Worm (Caenorhabditis elegans) whole organism, L4 larva: ENCODE results near the gene C24H10.2.

Source experiments
- D1046.2 ChIP-seq: fragments of 200-800 bp; sonication (Bioruptor generic); IDR thresholded peaks from 2 replicates; pipeline ENCODE4 v1.3.6; 2022; ENCODE audit warnings: missing genetic modification characterization, missing compliant biosample characterization
- F10B5.3 ChIP-seq: sonication (generic microtip); optimal IDR thresholded peaks from 2 replicates; lab custom pipeline; 2016; ENCODE audit warnings: mild to moderate bottlenecking, missing genetic modification characterization, missing compliant biosample characterization
- F49E8.2 ChIP-seq: sonication (generic microtip); optimal IDR thresholded peaks from 2 replicates; lab custom pipeline; 2016; ENCODE audit warnings: missing compliant biosample characterization, mild to moderate bottlenecking, missing genetic modification characterization, borderline replicate concordance
- Y5F2A.4 ChIP-seq: fragments of 200-800 bp; sonication (Bioruptor generic); optimal IDR thresholded peaks from 2 replicates; lab custom pipeline; 2018; ENCODE audit warnings: mild to moderate bottlenecking, missing genetic modification characterization, missing compliant biosample characterization
- Y75B8A.6 ChIP-seq: fragments of 200-800 bp; sonication (Bioruptor generic); IDR thresholded peaks from 2 replicates; pipeline ENCODE4 v1.3.6; 2022; ENCODE audit warnings: missing genetic modification reagents, missing genetic modification characterization, missing compliant biosample characterization
- aha-1 ChIP-seq: fragments of 150-350 bp; peaks from one replicate; lab custom pipeline; 2014; ENCODE audit warnings: missing biosample characterization, missing genetic modification characterization
- aly-2 ChIP-seq: sonication (generic microtip); optimal IDR thresholded peaks from 2 replicates; lab custom pipeline; 2018; ENCODE audit warnings: missing biosample characterization, missing genetic modification characterization
- ama-1 ChIP-seq: fragments of 150-350 bp; optimal IDR thresholded peaks from 2 replicates; lab custom pipeline; 2014; ENCODE audit warnings: inconsistent platforms, mixed read lengths
- attf-4 ChIP-seq: sonication (generic microtip); optimal IDR thresholded peaks from 3 replicates; lab custom pipeline; 2017; ENCODE audit warnings: missing biosample characterization, missing genetic modification characterization
- ceh-32 ChIP-seq: sonication (generic microtip); optimal IDR thresholded peaks from 2 replicates; lab custom pipeline; 2016; ENCODE audit warnings: mild to moderate bottlenecking, missing genetic modification characterization, missing compliant biosample characterization; ENCODE audit not compliant: poor library complexity
- ceh-44 ChIP-seq: fragments of 200-800 bp; sonication (Bioruptor generic); IDR thresholded peaks from 2 replicates; pipeline ENCODE4 v1.3.6; 2022; ENCODE audit warnings: missing genetic modification reagents, missing genetic modification characterization, missing compliant biosample characterization
- ceh-62 ChIP-seq: sonication (generic microtip); optimal IDR thresholded peaks from 2 replicates; lab custom pipeline; 2017; ENCODE audit warnings: missing biosample characterization, missing genetic modification characterization
- ceh-82 ChIP-seq: sonication (generic microtip); optimal IDR thresholded peaks from 2 replicates; lab custom pipeline; 2017; ENCODE audit warnings: missing biosample characterization, missing genetic modification characterization
- cey-2 ChIP-seq: sonication (generic microtip); optimal IDR thresholded peaks from 3 replicates; lab custom pipeline; 2017; ENCODE audit warnings: missing genetic modification characterization, mild to moderate bottlenecking, missing compliant biosample characterization, antibody characterized with exemption, borderline replicate concordance; ENCODE audit not compliant: insufficient read depth
- daf-12 ChIP-seq: fragments of 150-350 bp; optimal IDR thresholded peaks from 2 replicates; lab custom pipeline; 2014; ENCODE audit warnings: missing biosample characterization, missing genetic modification reagents, missing genetic modification characterization
- dmd-8 ChIP-seq: fragments of 200-800 bp; sonication (Bioruptor generic); IDR thresholded peaks from 2 replicates; pipeline ENCODE4 v1.3.6; 2022; ENCODE audit warnings: missing genetic modification characterization, missing compliant biosample characterization
- dpl-1 ChIP-seq: fragments of 150-350 bp; optimal IDR thresholded peaks from 2 replicates; lab custom pipeline; 2014; ENCODE audit warnings: missing biosample characterization, missing genetic modification reagents, missing genetic modification characterization
- egl-43 ChIP-seq: fragments of 200-800 bp; sonication (Bioruptor generic); IDR thresholded peaks from 2 replicates; pipeline ENCODE4 v1.3.6; 2022; ENCODE audit warnings: missing genetic modification reagents, missing genetic modification characterization, missing compliant biosample characterization
- fkh-10 ChIP-seq: fragments of 150-350 bp; optimal IDR thresholded peaks from 2 replicates; lab custom pipeline; 2014; ENCODE audit warnings: missing biosample characterization, missing genetic modification reagents, missing genetic modification characterization
- gei-8 ChIP-seq: fragments of 200-800 bp; sonication (Bioruptor generic); optimal IDR thresholded peaks from 2 replicates; lab custom pipeline; 2018; ENCODE audit warnings: mild to moderate bottlenecking, missing genetic modification characterization, missing compliant biosample characterization
- hif-1 ChIP-seq, 2 experiments: sonication (generic microtip); optimal IDR thresholded peaks; 2 replicates each; lab custom pipeline; 2016 to 2017; ENCODE audit warnings: missing compliant biosample characterization in 2 of 2, missing genetic modification characterization in 2 of 2, missing genetic modification reagents in 2 of 2, missing genotype in 2 of 2, mild to moderate bottlenecking in 1 of 2
- hlh-11 ChIP-seq: fragments of 200-800 bp; sonication (Bioruptor generic); optimal IDR thresholded peaks from 2 replicates; lab custom pipeline; 2018; ENCODE audit warnings: mild to moderate bottlenecking, missing genetic modification characterization, missing compliant biosample characterization
- jun-1 ChIP-seq: fragments of 150-350 bp; optimal IDR thresholded peaks from 2 replicates; lab custom pipeline; 2014; ENCODE audit warnings: missing biosample characterization, missing genetic modification reagents, missing genetic modification characterization
- lin-15B ChIP-seq: fragments of 150-350 bp; sonication (generic microtip); optimal IDR thresholded peaks from 3 replicates; lab custom pipeline; 2014; ENCODE audit warnings: missing biosample characterization, missing genetic modification characterization
- lin-38 ChIP-seq: fragments of 200-800 bp; sonication (Bioruptor generic); IDR thresholded peaks from 2 replicates; pipeline ENCODE4 v1.3.6; 2022; ENCODE audit warnings: missing genetic modification reagents, missing genetic modification characterization, missing compliant biosample characterization
- lir-3 ChIP-seq: sonication (generic microtip); optimal IDR thresholded peaks from 2 replicates; lab custom pipeline; 2016; ENCODE audit warnings: mild to moderate bottlenecking, missing genetic modification characterization, missing compliant biosample characterization
- lsy-2 ChIP-seq, 2 experiments: fragments of 150-350 bp in 1 of 2; sonication (generic microtip) in 1 of 2; optimal IDR thresholded peaks; 2 replicates each; lab custom pipeline; 2014 to 2017; ENCODE audit warnings: missing biosample characterization in 2 of 2, missing genetic modification characterization in 2 of 2
- madf-5 ChIP-seq, 2 experiments: fragments of 200-800 bp; sonication (Bioruptor generic); IDR thresholded peaks; 2 replicates each; pipeline ENCODE4 v1.3.6; 2022; ENCODE audit warnings: missing compliant biosample characterization in 2 of 2, missing genetic modification characterization in 2 of 2
- mdl-1 ChIP-seq, 2 experiments: fragments of 150-350 bp in 1 of 2; sonication (generic microtip) in 1 of 2; optimal IDR thresholded peaks; 2 replicates each; lab custom pipeline; 2014 to 2017; ENCODE audit warnings: missing biosample characterization in 2 of 2, missing genetic modification characterization in 2 of 2
- mdt-29 ChIP-seq: fragments of 200-800 bp; sonication (Bioruptor generic); IDR thresholded peaks from 2 replicates; pipeline ENCODE4 v1.3.6; 2022; ENCODE audit warnings: missing genetic modification reagents, missing genetic modification characterization, missing compliant biosample characterization
- mxl-3 ChIP-seq: fragments of 200-800 bp; sonication (Bioruptor generic); optimal IDR thresholded peaks from 2 replicates; lab custom pipeline; 2018; ENCODE audit warnings: mild to moderate bottlenecking, missing genetic modification characterization, missing compliant biosample characterization
- nhr-10 ChIP-seq: fragments of 150-350 bp; optimal IDR thresholded peaks from 2 replicates; lab custom pipeline; 2014; ENCODE audit warnings: missing biosample characterization, missing genetic modification characterization
- nhr-102 ChIP-seq: sonication (generic microtip); optimal IDR thresholded peaks from 2 replicates; lab custom pipeline; 2016; ENCODE audit warnings: mild to moderate bottlenecking, missing genetic modification characterization, moderate library complexity, missing compliant biosample characterization
- nhr-237 ChIP-seq: sonication (generic microtip); optimal IDR thresholded peaks from 2 replicates; lab custom pipeline; 2017; ENCODE audit warnings: missing biosample characterization, missing genetic modification characterization
- nhr-41 ChIP-seq: fragments of 200-800 bp; sonication (Bioruptor generic); IDR thresholded peaks from 2 replicates; pipeline ENCODE4 v1.3.6; 2022; ENCODE audit warnings: missing genetic modification reagents, missing genetic modification characterization, missing compliant biosample characterization
- nhr-77 ChIP-seq: fragments of 150-350 bp; optimal IDR thresholded peaks from 2 replicates; lab custom pipeline; 2014; ENCODE audit warnings: missing biosample characterization, missing genetic modification characterization
- pha-4 ChIP-seq, 2 experiments: fragments of 150-350 bp in 1 of 2; fragments of 200-800 bp in 1 of 2; sonication (Bioruptor generic) in 1 of 2; IDR thresholded peaks in 1 of 2; optimal IDR thresholded peaks in 1 of 2; 2 replicates each; pipeline versions ENCODE4 v1.3.6 to Lab custom; 2014 to 2022; ENCODE audit warnings: missing genetic modification characterization in 2 of 2, missing genetic modification reagents in 2 of 2, missing biosample characterization in 1 of 2, missing compliant biosample characterization in 1 of 2
- pqm-1 ChIP-seq: sonication (generic microtip); optimal IDR thresholded peaks from 2 replicates; lab custom pipeline; 2017; ENCODE audit warnings: missing biosample characterization, missing genetic modification characterization
- saeg-2 ChIP-seq: fragments of 200-800 bp; sonication (Bioruptor generic); IDR thresholded peaks from 2 replicates; pipeline ENCODE4 v1.3.6; 2022; ENCODE audit warnings: missing genetic modification reagents, missing genetic modification characterization, missing compliant biosample characterization
- sdz-12 ChIP-seq: fragments of 200-800 bp; sonication (Bioruptor generic); optimal IDR thresholded peaks from 2 replicates; lab custom pipeline; 2018; ENCODE audit warnings: mild to moderate bottlenecking, missing genetic modification characterization, missing compliant biosample characterization
- snpc-1.2 ChIP-seq: fragments of 200-800 bp; sonication (Bioruptor generic); IDR thresholded peaks from 2 replicates; pipeline ENCODE4 v1.3.6; 2022; ENCODE audit warnings: missing genetic modification reagents, missing genetic modification characterization, missing compliant biosample characterization
- spr-1 ChIP-seq: sonication (generic microtip); optimal IDR thresholded peaks from 2 replicates; lab custom pipeline; 2016; ENCODE audit warnings: mild to moderate bottlenecking, missing genetic modification characterization, missing compliant biosample characterization
- spr-3 ChIP-seq: fragments of 200-800 bp; sonication (Bioruptor generic); optimal IDR thresholded peaks from 2 replicates; lab custom pipeline; 2018; ENCODE audit warnings: mild to moderate bottlenecking, missing genetic modification characterization, missing compliant biosample characterization
- tag-97 ChIP-seq: fragments of 200-800 bp; sonication (Bioruptor generic); IDR thresholded peaks from 2 replicates; pipeline ENCODE4 v1.3.6; 2022; ENCODE audit warnings: missing genetic modification characterization, missing compliant biosample characterization
- tra-1 ChIP-seq: fragments of 200-800 bp; sonication (Bioruptor generic); IDR thresholded peaks from 2 replicates; pipeline ENCODE4 v1.3.6; 2022; ENCODE audit warnings: missing genetic modification reagents, missing genetic modification characterization, missing compliant biosample characterization
- unc-62 ChIP-seq, 3 experiments: fragments of 150-350 bp in 1 of 3; sonication (generic microtip); optimal IDR thresholded peaks in 2 of 3; peaks in 1 of 3; 1 replicate in 1 of 3; 2 replicates in 2 of 3; lab custom pipeline; 2014 to 2017; ENCODE audit warnings: missing biosample characterization in 3 of 3, missing genetic modification characterization in 3 of 3, missing genetic modification reagents in 3 of 3, missing genotype in 1 of 3
- zfp-3 ChIP-seq: fragments of 200-800 bp; sonication (Bioruptor generic); conservative IDR thresholded peaks from 2 replicates; pipeline ENCODE4 v1.3.6; 2022; ENCODE audit warnings: missing genetic modification reagents, missing genetic modification characterization, missing compliant biosample characterization
- zip-2 ChIP-seq: fragments of 150-350 bp; optimal IDR thresholded peaks from 2 replicates; lab custom pipeline; 2014; ENCODE audit warnings: missing biosample characterization, missing genetic modification characterization
- ztf-11 ChIP-seq: fragments of 150-350 bp; optimal IDR thresholded peaks from 2 replicates; lab custom pipeline; 2014; ENCODE audit warnings: missing biosample characterization, missing genetic modification characterization
- ztf-7 ChIP-seq: fragments of 150-350 bp; optimal IDR thresholded peaks from 2 replicates; lab custom pipeline; 2014; ENCODE audit warnings: missing biosample characterization, missing genetic modification characterization

C24H10.2 gene

ce11 chrX:5085465-5085864 is 21.1 kb downstream of the C24H10.2 start (continued):
- TF ChIP-seq jun-1 (peak; percentile 3), F49E8.2 (peak; percentile 75), ama-1 (lab: Kevin White, UChicago) (no peak), nhr-102 (tag; lab: Kevin White, UChicago) (peak; percentile 86), saeg-2 (GFP tag; lab: Robert Waterston, UW) (peak; percentile 91), dmd-8 (GFP tag; lab: Robert Waterston, UW) (peak; percentile 89), pqm-1 (tag; lab: Kevin White, UChicago) (peak; percentile 10), egl-43 (peak; percentile 98), daf-12 (tag; lab: Kevin White, UChicago) (no peak), cey-2 (no peak), tag-97 (GFP tag; lab: Robert Waterston, UW) (no peak), ceh-32 (peak; percentile 30), nhr-41 (peak; percentile 64; the same call in 1 of the 2 replicates), nhr-77 (tag; lab: Kevin White, UChicago) (peak; percentile 72), lin-15B (tag; lab: Kevin White, UChicago) (no peak), zfp-3 (GFP tag; lab: Robert Waterston, UW) (peak; percentile 88), hif-1 (tag; optimal IDR thresholded peaks at IDR 0.05; lab: Kevin White, UChicago) (peak; percentile 10 to 76), mdl-1 (tag; optimal IDR thresholded peaks at IDR 0.05; lab: Kevin White, UChicago) (peak in 1 of 2 experiments; percentile 84), F10B5.3 (tag; lab: Kevin White, UChicago) (peak; percentile 63), D1046.2 (GFP tag; lab: Robert Waterston, UW) (peak; percentile 86), aha-1 (tag; lab: Kevin White, UChicago) (peak; percentile 98), tra-1 (GFP tag; lab: Robert Waterston, UW) (peak; percentile 92), zip-2 (tag; lab: Kevin White, UChicago) (peak; percentile 74), madf-5 (GFP tag; IDR thresholded peaks at IDR 0.05; lab: Robert Waterston, UW) (peak; percentile 90 to 92), ceh-62 (no peak), aly-2 (tag; lab: Kevin White, UChicago) (no peak), mxl-3 (GFP tag; lab: Kevin White, UChicago) (peak; percentile 65), ztf-7 (peak; percentile 87), Y5F2A.4 (GFP tag; lab: Kevin White, UChicago) (peak; percentile 74), Y75B8A.6 (peak; percentile 89; the same call in 1 of the 2 replicates), lin-38 (GFP tag; lab: Robert Waterston, UW) (peak; percentile 81), nhr-10 (tag; lab: Kevin White, UChicago) (no peak), nhr-237 (tag; lab: Kevin White, UChicago) (no peak), gei-8 (GFP tag; lab: Kevin White, UChicago) (peak; percentile 86), mdt-29 (GFP tag; lab: Robert Waterston, UW) (peak; percentile 87), ceh-44 (peak; percentile 60; the same call in 1 of the 2 replicates), attf-4 (tag; lab: Kevin White, UChicago) (peak; percentile 30), spr-1 (tag; lab: Kevin White, UChicago) (peak; percentile 82), dpl-1 (GFP tag; lab: Kevin White, UChicago) (peak; percentile 35), lsy-2 (tag; optimal IDR thresholded peaks at IDR 0.05; lab: Kevin White, UChicago) (peak; percentile 23 to 80), fkh-10 (GFP tag; lab: Kevin White, UChicago) (peak; percentile 75), ceh-82 (tag; lab: Kevin White, UChicago) (no peak), snpc-1.2 (GFP tag; lab: Robert Waterston, UW) (peak; percentile 93), hlh-11 (tag; lab: Kevin White, UChicago) (peak; percentile 80), spr-3 (GFP tag; lab: Kevin White, UChicago) (peak; percentile 72), sdz-12 (peak; percentile 74), unc-62 (GFP tag; optimal IDR thresholded peaks at IDR 0.05 in 1 of 2; lab: Kevin White, UChicago) (peak in 1 of 2 experiments; percentile 99), unc-62 (tag; optimal IDR thresholded peaks at IDR 0.05; lab: Kevin White, UChicago) (no peak), ztf-11 (tag; lab: Kevin White, UChicago) (no peak), pha-4 (GFP tag; IDR thresholded peaks at IDR 0.05; lab: Robert Waterston, UW) (peak; percentile 88), pha-4 (tag; optimal IDR thresholded peaks at IDR 0.05; lab: Kevin White, UChicago) (peak; percentile 41), lir-3 (tag; lab: Kevin White, UChicago) (peak; percentile 75)
